Worm (Caenorhabditis elegans): ENCODE results near the gene stau-1.

DNA sequence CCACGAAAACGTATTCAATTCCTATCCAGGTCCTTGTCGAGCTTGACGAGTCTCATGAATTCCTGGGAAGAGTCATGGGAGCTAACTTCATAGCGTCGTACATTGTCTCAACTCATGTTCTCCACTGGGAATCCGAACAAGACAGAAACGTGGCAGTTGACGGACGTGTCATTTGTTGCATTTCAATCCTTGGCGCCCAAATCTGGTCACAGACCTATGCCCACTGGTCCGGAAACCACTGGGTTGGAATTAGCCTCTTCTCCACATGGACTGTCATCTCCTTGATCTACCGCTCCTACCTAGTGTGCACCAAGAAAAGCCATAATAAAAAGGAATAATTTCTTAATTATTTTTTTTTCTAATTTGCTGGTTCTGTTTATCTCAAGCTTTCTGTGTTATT, 52.5 kb downstream of the stau-1 start:
- TF ChIP-seq ztf-11 (tag; optimal IDR thresholded peaks at IDR 0.05), result no peak
- TF ChIP-seq nhr-237 (tag; optimal IDR thresholded peaks at IDR 0.05), result no peak
- no peak for TF ChIP-seq mef-2 (tag; optimal IDR thresholded peaks at IDR 0.05)
- no peak for TF ChIP-seq pag-3 (tag; optimal IDR thresholded peaks at IDR 0.05; ENCODE audit: borderline replicate concordance, insufficient read depth)
- no peak for TF ChIP-seq fos-1 (tag; optimal IDR thresholded peaks at IDR 0.05)
- TF ChIP-seq unc-86 (tag; optimal IDR thresholded peaks at IDR 0.05), result no peak
- TF ChIP-seq tbx-2 (tag; optimal IDR thresholded peaks at IDR 0.05), result no peak
